Fruit fly (Drosophila melanogaster) whole organism, prepupa: ENCODE measurements around the gene CG17109.

Source experiments
- CG7368 ChIP-seq: fragments of 200-800 bp; sonication (Bioruptor generic); optimal IDR thresholded peaks from 3 replicates; lab custom pipeline; 2016; ENCODE audit warnings: missing biosample characterization, missing genetic modification characterization
- pdm3 ChIP-seq: fragments of 200-800 bp; sonication (Bioruptor generic); optimal IDR thresholded peaks from 3 replicates; lab custom pipeline; 2016; ENCODE audit warnings: missing biosample characterization, missing genetic modification characterization

- no peak for TF ChIP-seq CG7368 (GFP tag; lab: Kevin White, UChicago)
- TF ChIP-seq pdm3: no peak
Measured at dm6 chr3R:23097197-23097809, 1.8 kb downstream of the CG17109 start, which contains the start of gene CG6733.
